Worm (Caenorhabditis elegans) whole organism, L3 larva: ENCODE results near the gene W10D9.1.

Experiments
- R02D3.7 ChIP-seq: fragments of 150-350 bp; optimal IDR thresholded peaks from 2 replicates; lab custom pipeline; 2014; ENCODE audit warnings: missing biosample characterization, missing genetic modification characterization
- aly-2 ChIP-seq: fragments of 150-350 bp; optimal IDR thresholded peaks from 2 replicates; lab custom pipeline; 2014; ENCODE audit warnings: missing biosample characterization, missing genetic modification characterization
- ceh-82 ChIP-seq: fragments of 150-350 bp; optimal IDR thresholded peaks from 2 replicates; lab custom pipeline; 2014; ENCODE audit warnings: missing biosample characterization, missing genetic modification characterization
- ceh-9 ChIP-seq: sonication (generic microtip); optimal IDR thresholded peaks from 2 replicates; lab custom pipeline; 2018; ENCODE audit warnings: missing biosample characterization, missing genetic modification characterization
- egl-5 ChIP-seq: fragments of 150-350 bp; optimal IDR thresholded peaks from 2 replicates; lab custom pipeline; 2017; ENCODE audit warnings: missing biosample characterization, missing genetic modification reagents, missing genetic modification characterization, inconsistent platforms
- elt-2 ChIP-seq: sonication (generic microtip); optimal IDR thresholded peaks from 2 replicates; lab custom pipeline; 2016; ENCODE audit warnings: missing genetic modification reagents, mild to moderate bottlenecking, missing genetic modification characterization, missing compliant biosample characterization
- eor-1 ChIP-seq, 2 experiments: fragments of 150-350 bp; optimal IDR thresholded peaks; 2 replicates each; lab custom pipeline; 2014 to 2018; ENCODE audit warnings: missing biosample characterization in 2 of 2, missing genetic modification characterization in 2 of 2
- fkh-10 ChIP-seq: sonication (generic microtip); optimal IDR thresholded peaks from 2 replicates; lab custom pipeline; 2017; ENCODE audit warnings: missing biosample characterization, missing genetic modification reagents, missing genetic modification characterization
- fkh-2 ChIP-seq: fragments of 150-350 bp; optimal IDR thresholded peaks from 2 replicates; lab custom pipeline; 2014; ENCODE audit warnings: missing biosample characterization, missing genetic modification reagents, missing genetic modification characterization
- fos-1 ChIP-seq: fragments of 150-350 bp; optimal IDR thresholded peaks from 2 replicates; lab custom pipeline; 2014; ENCODE audit warnings: missing biosample characterization, missing genetic modification characterization
- jun-1 ChIP-seq: fragments of 150-350 bp; optimal IDR thresholded peaks from 2 replicates; lab custom pipeline; 2014; ENCODE audit warnings: missing biosample characterization, missing genetic modification reagents, missing genetic modification characterization
- lin-39 ChIP-seq: fragments of 150-350 bp; optimal IDR thresholded peaks from 2 replicates; lab custom pipeline; 2018; ENCODE audit warnings: missing biosample characterization, missing genetic modification reagents, missing genetic modification characterization
- nhr-12 ChIP-seq: fragments of 150-350 bp; optimal IDR thresholded peaks from 2 replicates; lab custom pipeline; 2014; ENCODE audit warnings: missing biosample characterization, missing genetic modification characterization
- nhr-23 ChIP-seq: fragments of 150-350 bp; optimal IDR thresholded peaks from 2 replicates; lab custom pipeline; 2014; ENCODE audit warnings: missing biosample characterization, missing genetic modification reagents, missing genetic modification characterization
- nhr-25 ChIP-seq: sonication (generic microtip); optimal IDR thresholded peaks from 2 replicates; lab custom pipeline; 2017; ENCODE audit warnings: missing biosample characterization, missing genetic modification characterization
- nhr-28 ChIP-seq: fragments of 150-350 bp; optimal IDR thresholded peaks from 2 replicates; lab custom pipeline; 2014; ENCODE audit warnings: missing biosample characterization, missing genetic modification characterization
- nhr-43 ChIP-seq: sonication (generic microtip); optimal IDR thresholded peaks from 2 replicates; lab custom pipeline; 2016; ENCODE audit warnings: mild to moderate bottlenecking, missing genetic modification characterization, missing compliant biosample characterization; ENCODE audit not compliant: poor library complexity, severe bottlenecking
- nhr-67 ChIP-seq: fragments of 150-350 bp; optimal IDR thresholded peaks from 2 replicates; lab custom pipeline; 2014; ENCODE audit warnings: missing biosample characterization, missing genetic modification characterization
- pqm-1 ChIP-seq: fragments of 150-350 bp; optimal IDR thresholded peaks from 2 replicates; lab custom pipeline; 2017; ENCODE audit warnings: missing biosample characterization, missing genetic modification characterization, inconsistent platforms
- sea-2 ChIP-seq: fragments of 150-350 bp; sonication (generic microtip); optimal IDR thresholded peaks from 4 replicates; lab custom pipeline; 2014; ENCODE audit warnings: missing biosample characterization, missing genetic modification reagents, missing genetic modification characterization
- snpc-4 ChIP-seq: fragments of 150-350 bp; optimal IDR thresholded peaks from 2 replicates; lab custom pipeline; 2014; ENCODE audit warnings: missing biosample characterization, missing genetic modification characterization
- tbx-2 ChIP-seq: sonication (generic microtip); optimal IDR thresholded peaks from 2 replicates; lab custom pipeline; 2016; ENCODE audit warnings: mild to moderate bottlenecking, missing genetic modification characterization, missing compliant biosample characterization
- unc-39 ChIP-seq: sonication (generic microtip); optimal IDR thresholded peaks from 4 replicates; lab custom pipeline; 2017; ENCODE audit warnings: missing biosample characterization, missing genetic modification characterization
- unc-62 ChIP-seq: fragments of 150-350 bp; sonication (generic microtip); optimal IDR thresholded peaks from 4 replicates; lab custom pipeline; 2014; ENCODE audit warnings: missing biosample characterization, missing genetic modification reagents, missing genetic modification characterization
- ztf-11 ChIP-seq: fragments of 150-350 bp; optimal IDR thresholded peaks from 2 replicates; lab custom pipeline; 2014; ENCODE audit warnings: missing biosample characterization, missing genetic modification characterization
- ztf-4 ChIP-seq: fragments of 150-350 bp; optimal IDR thresholded peaks from 2 replicates; lab custom pipeline; 2014; ENCODE audit warnings: missing biosample characterization, missing genetic modification characterization

W10D9.1 gene

ce11 chrII:495124-495523 is 40.4 kb downstream of the W10D9.1 start, which contains the start of gene sms-5:
TSS of gene sms-5 (plus strand) at chrII:495424.
- no peak for TF ChIP-seq ztf-4 (tag; lab: Kevin White, UChicago)
- no peak for TF ChIP-seq fkh-2 (tag; lab: Kevin White, UChicago)
- TF ChIP-seq eor-1 (tag; optimal IDR thresholded peaks at IDR 0.05; lab: Kevin White, UChicago): no peak
- no peak for TF ChIP-seq nhr-28
- no peak for TF ChIP-seq R02D3.7 (tag; lab: Kevin White, UChicago)
- no peak for TF ChIP-seq nhr-25 (tag; lab: Kevin White, UChicago)
- no peak for TF ChIP-seq tbx-2 (tag; lab: Kevin White, UChicago)
- TF ChIP-seq nhr-43 (tag; lab: Kevin White, UChicago): no peak
- TF ChIP-seq lin-39 (tag; lab: Kevin White, UChicago): no peak
- TF ChIP-seq ztf-11 (tag; lab: Kevin White, UChicago): no peak
- no peak for TF ChIP-seq ceh-82 (tag; lab: Kevin White, UChicago)

DNA sequence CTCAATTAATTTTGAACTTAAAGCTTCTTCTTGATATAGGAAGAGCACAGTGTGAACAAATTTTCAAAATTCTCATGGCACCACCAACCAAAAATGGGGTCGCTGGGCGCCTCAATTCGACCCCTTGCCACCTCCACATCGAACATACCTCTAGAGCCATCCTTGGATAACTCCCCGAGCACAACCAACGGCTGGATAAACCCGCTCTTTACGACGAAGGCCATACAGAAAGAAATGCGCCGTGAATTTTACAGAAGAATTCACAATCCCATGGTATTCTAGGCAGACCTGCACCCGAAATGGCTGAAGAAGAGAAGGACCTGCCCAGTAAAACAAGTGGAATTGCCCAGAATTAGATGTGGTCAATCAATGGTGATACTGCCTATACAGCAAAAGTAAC is 47.9 kb downstream of the W10D9.1 start:
- TF ChIP-seq ceh-9 (tag; lab: Kevin White, UChicago): no peak
- no peak for TF ChIP-seq nhr-43 (tag; lab: Kevin White, UChicago)
- TF ChIP-seq nhr-23 (tag; lab: Kevin White, UChicago): no peak
- TF ChIP-seq fos-1 (tag; lab: Kevin White, UChicago): no peak
- no peak for TF ChIP-seq aly-2 (tag; lab: Kevin White, UChicago)
- TF ChIP-seq eor-1 (tag; optimal IDR thresholded peaks at IDR 0.05; lab: Kevin White, UChicago): no peak
- no peak for TF ChIP-seq nhr-12
- TF ChIP-seq snpc-4: no peak
- TF ChIP-seq jun-1 (tag; lab: Kevin White, UChicago): no peak
- no peak for TF ChIP-seq pqm-1 (tag; lab: Kevin White, UChicago)
- no peak for TF ChIP-seq egl-5
- no peak for TF ChIP-seq fkh-10 (GFP tag; lab: Kevin White, UChicago)
- TF ChIP-seq sea-2: no peak
- no peak for TF ChIP-seq nhr-67 (tag; lab: Kevin White, UChicago)
- TF ChIP-seq unc-39 (tag; lab: Kevin White, UChicago): no peak
- no peak for TF ChIP-seq ztf-11 (tag; lab: Kevin White, UChicago)
- TF ChIP-seq unc-62 (GFP tag; lab: Kevin White, UChicago): no peak
- TF ChIP-seq elt-2: no peak
